Worm (Caenorhabditis elegans) whole organism, L2 larva: ENCODE data around the gene idpp-16.

ENCODE experiments used
- C34F6.9 ChIP-seq: fragments of 150-350 bp; optimal IDR thresholded peaks from 2 replicates; lab custom pipeline; 2014; ENCODE audit warnings: missing biosample characterization, missing genetic modification characterization
- F13H6.1 ChIP-seq: sonication (generic microtip); optimal IDR thresholded peaks from 2 replicates; lab custom pipeline; 2016; ENCODE audit warnings: missing genetic modification characterization, missing compliant biosample characterization
- R02D3.7 ChIP-seq: fragments of 150-350 bp; optimal IDR thresholded peaks from 2 replicates; lab custom pipeline; 2014; ENCODE audit warnings: missing biosample characterization, missing genetic modification characterization
- Y55F3AM.14 ChIP-seq: fragments of 200-800 bp; sonication (Bioruptor generic); optimal IDR thresholded peaks from 2 replicates; lab custom pipeline; 2018; ENCODE audit warnings: mild to moderate bottlenecking, missing genetic modification characterization, missing compliant biosample characterization
- ZK546.5 ChIP-seq: sonication (generic microtip); optimal IDR thresholded peaks from 2 replicates; lab custom pipeline; 2017; ENCODE audit warnings: missing biosample characterization, missing genetic modification characterization
- alr-1 ChIP-seq: fragments of 150-350 bp; optimal IDR thresholded peaks from 2 replicates; lab custom pipeline; 2014; ENCODE audit warnings: missing biosample characterization, missing genetic modification characterization
- blmp-1 ChIP-seq: sonication (generic microtip); optimal IDR thresholded peaks from 2 replicates; lab custom pipeline; 2017; ENCODE audit warnings: missing genetic modification characterization, mild to moderate bottlenecking, missing compliant biosample characterization, antibody characterized with exemption, moderate library complexity; ENCODE audit not compliant: insufficient read depth
- ceh-16 ChIP-seq: fragments of 150-350 bp; optimal IDR thresholded peaks from 2 replicates; lab custom pipeline; 2014; ENCODE audit warnings: missing biosample characterization, missing genetic modification characterization
- ceh-82 ChIP-seq: fragments of 150-350 bp; optimal IDR thresholded peaks from 2 replicates; lab custom pipeline; 2014; ENCODE audit warnings: missing biosample characterization, missing genetic modification characterization
- crh-2 ChIP-seq: sonication (generic microtip); optimal IDR thresholded peaks from 2 replicates; lab custom pipeline; 2017; ENCODE audit warnings: missing biosample characterization, missing genetic modification characterization
- egl-27 ChIP-seq: sonication (generic microtip); optimal IDR thresholded peaks from 3 replicates; lab custom pipeline; 2017; ENCODE audit warnings: missing biosample characterization, missing genetic modification reagents, missing genetic modification characterization
- fos-1 ChIP-seq: fragments of 150-350 bp; optimal IDR thresholded peaks from 2 replicates; lab custom pipeline; 2014; ENCODE audit warnings: missing biosample characterization, missing genetic modification characterization
- gmeb-1 ChIP-seq: fragments of 150-350 bp; optimal IDR thresholded peaks from 2 replicates; lab custom pipeline; 2014; ENCODE audit warnings: missing biosample characterization, missing genetic modification characterization
- lin-11 ChIP-seq: fragments of 150-350 bp; sonication (generic microtip); optimal IDR thresholded peaks from 2 replicates; lab custom pipeline; 2014; ENCODE audit warnings: missing biosample characterization, missing genetic modification characterization, inconsistent platforms, mixed read lengths
- lin-13 ChIP-seq: fragments of 150-350 bp; optimal IDR thresholded peaks from 2 replicates; lab custom pipeline; 2014; ENCODE audit warnings: missing biosample characterization, missing genetic modification reagents, missing genetic modification characterization
- lin-39 ChIP-seq: fragments of 150-350 bp; optimal IDR thresholded peaks from 2 replicates; lab custom pipeline; 2014; ENCODE audit warnings: missing biosample characterization, missing genetic modification reagents, missing genetic modification characterization
- lsy-2 ChIP-seq, 2 experiments: fragments of 150-350 bp in 1 of 2; sonication (generic microtip) in 1 of 2; optimal IDR thresholded peaks; 2 replicates each; lab custom pipeline; 2014 to 2017; ENCODE audit warnings: missing biosample characterization in 2 of 2, missing genetic modification characterization in 2 of 2
- mab-5 ChIP-seq: fragments of 150-350 bp; optimal IDR thresholded peaks from 2 replicates; lab custom pipeline; 2014; ENCODE audit warnings: missing biosample characterization, missing genetic modification characterization
- mdl-1 ChIP-seq, 2 experiments: fragments of 150-350 bp in 1 of 2; sonication (generic microtip) in 1 of 2; optimal IDR thresholded peaks; 2 replicates each; lab custom pipeline; 2017; ENCODE audit warnings: missing biosample characterization in 2 of 2, missing genetic modification characterization in 2 of 2
- nhr-11 ChIP-seq: fragments of 150-350 bp; optimal IDR thresholded peaks from 2 replicates; lab custom pipeline; 2014; ENCODE audit warnings: missing biosample characterization, missing genetic modification characterization
- nhr-129 ChIP-seq: fragments of 150-350 bp; optimal IDR thresholded peaks from 2 replicates; lab custom pipeline; 2014; ENCODE audit warnings: missing biosample characterization, missing genetic modification characterization
- nhr-23 ChIP-seq: fragments of 150-350 bp; optimal IDR thresholded peaks from 2 replicates; lab custom pipeline; 2014; ENCODE audit warnings: missing biosample characterization, missing genetic modification reagents, missing genetic modification characterization
- nhr-25 ChIP-seq: fragments of 150-350 bp; sonication (generic microtip); optimal IDR thresholded peaks from 3 replicates; lab custom pipeline; 2014; ENCODE audit warnings: missing biosample characterization, missing genetic modification characterization
- nhr-77 ChIP-seq: fragments of 150-350 bp; optimal IDR thresholded peaks from 2 replicates; lab custom pipeline; 2014; ENCODE audit warnings: missing biosample characterization, missing genetic modification characterization
- peb-1 ChIP-seq: fragments of 150-350 bp; optimal IDR thresholded peaks from 2 replicates; lab custom pipeline; 2014; ENCODE audit warnings: missing biosample characterization, missing genetic modification characterization
- skn-1 ChIP-seq: sonication (generic microtip); optimal IDR thresholded peaks from 2 replicates; lab custom pipeline; 2017; ENCODE audit warnings: missing biosample characterization, missing genetic modification characterization
- sma-3 ChIP-seq: sonication (generic microtip); optimal IDR thresholded peaks from 2 replicates; lab custom pipeline; 2016; ENCODE audit warnings: missing genetic modification reagents, missing genetic modification characterization, missing compliant biosample characterization
- sma-9 ChIP-seq, 2 experiments: fragments of 150-350 bp in 1 of 2; sonication (generic microtip) in 1 of 2; optimal IDR thresholded peaks; 2 replicates each; lab custom pipeline; 2014 to 2016; ENCODE audit warnings: missing genetic modification characterization in 2 of 2, mild to moderate bottlenecking in 1 of 2, missing biosample characterization in 1 of 2, missing compliant biosample characterization in 1 of 2, missing genetic modification reagents in 1 of 2, moderate library complexity in 1 of 2
- unc-39 ChIP-seq: fragments of 150-350 bp; optimal IDR thresholded peaks from 2 replicates; lab custom pipeline; 2014; ENCODE audit warnings: missing biosample characterization, missing genetic modification characterization
- unc-55 ChIP-seq: fragments of 150-350 bp; sonication (generic microtip); optimal IDR thresholded peaks from 3 replicates; lab custom pipeline; 2014; ENCODE audit warnings: missing biosample characterization, missing genetic modification reagents, missing genetic modification characterization
- unc-62 ChIP-seq: fragments of 150-350 bp; optimal IDR thresholded peaks from 2 replicates; lab custom pipeline; 2014; ENCODE audit warnings: missing biosample characterization, missing genetic modification reagents, missing genetic modification characterization
- zag-1 ChIP-seq: fragments of 150-350 bp; optimal IDR thresholded peaks from 2 replicates; lab custom pipeline; 2014; ENCODE audit warnings: missing biosample characterization, missing genetic modification characterization
- ztf-1 ChIP-seq: fragments of 200-800 bp; sonication (Bioruptor generic); conservative IDR thresholded peaks from 2 replicates; pipeline ENCODE4 v1.3.6; 2022; ENCODE audit warnings: missing genetic modification characterization, missing compliant biosample characterization
- ztf-11 ChIP-seq: sonication (generic microtip); optimal IDR thresholded peaks from 2 replicates; lab custom pipeline; 2017; ENCODE audit warnings: missing biosample characterization, missing genetic modification characterization
- ztf-4 ChIP-seq: fragments of 150-350 bp; optimal IDR thresholded peaks from 2 replicates; lab custom pipeline; 2014; ENCODE audit warnings: missing biosample characterization, missing genetic modification characterization

Gene idpp-16

DNA sequence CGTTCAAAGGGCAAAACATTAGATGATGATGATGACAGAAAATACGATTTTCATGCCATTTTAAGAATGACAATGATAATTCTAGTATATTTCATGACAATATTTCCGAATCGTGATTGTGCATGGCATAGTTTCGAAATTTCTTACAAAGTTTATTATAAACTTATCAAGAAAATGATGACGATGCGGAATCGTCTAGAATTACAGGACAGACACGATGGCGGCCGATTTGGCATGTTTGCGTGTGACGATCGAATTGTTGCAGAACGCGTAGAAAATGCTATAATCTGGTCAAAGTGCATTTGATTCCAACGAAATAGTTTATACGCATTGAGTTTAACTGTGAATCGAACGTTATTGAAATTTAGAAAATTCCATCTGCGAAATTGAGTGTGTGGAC is 42.9 kb upstream of the idpp-16 start:
- TF ChIP-seq ztf-1 (GFP tag; lab: Robert Waterston, UW): no peak
- TF ChIP-seq sma-9 (GFP tag; optimal IDR thresholded peaks at IDR 0.05; lab: Kevin White, UChicago): peak; percentile 89
- TF ChIP-seq sma-9 (tag; optimal IDR thresholded peaks at IDR 0.05; lab: Kevin White, UChicago): no peak
- TF ChIP-seq sma-3 (GFP tag; lab: Kevin White, UChicago): peak; percentile 55
- no peak for TF ChIP-seq nhr-23 (tag; lab: Kevin White, UChicago)
- no peak for TF ChIP-seq lsy-2 (tag; optimal IDR thresholded peaks at IDR 0.05; lab: Kevin White, UChicago)
- peak; percentile 43 for TF ChIP-seq crh-2
- TF ChIP-seq Y55F3AM.14 (GFP tag; lab: Kevin White, UChicago): no peak
- TF ChIP-seq R02D3.7: no peak
- no peak for TF ChIP-seq ZK546.5
- no peak for TF ChIP-seq lin-39 (tag; lab: Kevin White, UChicago)
- no peak for TF ChIP-seq unc-39
- no peak for TF ChIP-seq alr-1 (tag; lab: Kevin White, UChicago)
- no peak for TF ChIP-seq peb-1
- no peak for TF ChIP-seq ztf-11 (tag; lab: Kevin White, UChicago)
- TF ChIP-seq, all 48 proteins: peak for 3

DNA sequence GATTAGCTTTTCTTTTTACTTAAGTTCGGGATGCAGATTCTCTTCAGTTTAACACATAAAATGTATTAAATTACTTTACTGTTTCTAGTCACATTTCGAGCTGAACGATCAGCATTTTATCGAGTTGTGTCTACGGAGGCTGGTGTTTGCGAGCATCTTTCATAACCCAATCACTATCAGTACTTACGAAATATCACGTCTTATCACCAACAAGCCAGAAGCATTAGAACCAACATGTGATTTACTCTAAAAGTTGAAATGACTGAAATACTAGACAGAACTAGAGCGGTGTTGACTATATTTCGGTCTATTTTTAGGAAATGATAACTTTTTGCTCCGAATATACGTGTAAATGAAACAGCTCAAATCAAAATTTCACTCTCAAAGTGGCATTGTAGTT is 42.1 kb upstream of the idpp-16 start:
- TF ChIP-seq unc-55 (GFP tag; lab: Kevin White, UChicago) (no peak), egl-27 (tag; lab: Kevin White, UChicago) (no peak), fos-1 (tag; lab: Kevin White, UChicago) (peak; percentile 51), crh-2 (peak; percentile 56), mab-5 (tag; lab: Kevin White, UChicago) (no peak), sma-3 (GFP tag; lab: Kevin White, UChicago) (peak; percentile 27), skn-1 (tag; lab: Kevin White, UChicago) (peak; percentile 14), R02D3.7 (no peak), blmp-1 (no peak), ztf-1 (GFP tag; lab: Robert Waterston, UW) (no peak), Y55F3AM.14 (GFP tag; lab: Kevin White, UChicago) (no peak), unc-62 (GFP tag; lab: Kevin White, UChicago) (no peak), nhr-11 (tag; lab: Kevin White, UChicago) (no peak), lin-39 (tag; lab: Kevin White, UChicago) (no peak), ceh-16 (no peak), sma-9 (GFP tag; optimal IDR thresholded peaks at IDR 0.05; lab: Kevin White, UChicago) (peak; percentile 84), sma-9 (tag; optimal IDR thresholded peaks at IDR 0.05; lab: Kevin White, UChicago) (no peak)
- TF ChIP-seq, all 48 proteins: peak for 5

DNA sequence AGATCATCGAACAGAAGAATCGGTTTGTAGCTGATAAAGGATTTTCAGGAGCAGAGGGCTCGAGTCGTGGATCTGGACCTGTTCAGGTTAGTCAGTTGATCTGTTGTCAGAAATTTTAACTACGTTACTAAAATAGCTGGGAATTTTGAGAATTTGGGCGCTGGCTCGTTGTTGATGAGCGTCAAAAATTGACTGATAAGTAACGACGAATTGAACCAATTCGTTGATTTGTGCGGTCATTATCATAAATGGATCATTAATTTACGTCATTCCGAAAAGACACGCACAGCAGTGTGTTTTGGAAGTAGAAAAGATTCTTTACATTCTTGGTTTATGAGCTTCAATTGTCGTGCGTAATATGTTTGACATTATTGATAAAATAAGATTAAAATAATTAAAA is 41.5 kb upstream of the idpp-16 start:
- TF ChIP-seq sma-9 (GFP tag; optimal IDR thresholded peaks at IDR 0.05; lab: Kevin White, UChicago) (peak; percentile 43), sma-9 (tag; optimal IDR thresholded peaks at IDR 0.05; lab: Kevin White, UChicago) (no peak), unc-62 (GFP tag; lab: Kevin White, UChicago) (no peak), C34F6.9 (tag; lab: Kevin White, UChicago) (no peak), fos-1 (tag; lab: Kevin White, UChicago) (peak; percentile 19), ztf-4 (tag; lab: Kevin White, UChicago) (no peak)

DNA sequence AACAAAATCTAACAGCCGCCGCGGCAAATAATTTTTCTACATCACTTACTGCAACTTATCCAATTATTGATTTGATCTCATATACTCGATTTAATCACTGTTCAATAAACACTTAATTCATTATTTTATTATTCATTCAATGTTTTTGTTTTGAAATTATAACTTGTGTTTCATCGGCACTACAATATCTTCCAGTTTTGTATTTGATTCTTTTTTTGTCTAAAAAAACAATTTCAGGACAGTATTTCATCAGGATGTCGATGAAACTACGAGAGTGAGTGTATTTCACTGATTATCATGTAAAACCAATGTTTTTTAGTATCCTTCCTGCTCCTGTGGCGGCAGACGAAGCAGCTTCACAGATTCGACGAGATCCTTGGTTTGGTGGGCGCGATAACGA is 38.9 kb upstream of the idpp-16 start, which contains the start of gene skp-1:
Gene skp-1, plus strand, starts transcription at position 238 of the 400 bp plus-strand sequence.
- TF ChIP-seq ZK546.5: no peak
- no peak for TF ChIP-seq zag-1 (tag; lab: Kevin White, UChicago)
- TF ChIP-seq ztf-1 (GFP tag; lab: Robert Waterston, UW): no peak
- TF ChIP-seq sma-3 (GFP tag; lab: Kevin White, UChicago): no peak
- TF ChIP-seq gmeb-1 (tag; lab: Kevin White, UChicago): no peak
- TF ChIP-seq mab-5 (tag; lab: Kevin White, UChicago): no peak
- no peak for TF ChIP-seq nhr-77 (tag; lab: Kevin White, UChicago)

DNA sequence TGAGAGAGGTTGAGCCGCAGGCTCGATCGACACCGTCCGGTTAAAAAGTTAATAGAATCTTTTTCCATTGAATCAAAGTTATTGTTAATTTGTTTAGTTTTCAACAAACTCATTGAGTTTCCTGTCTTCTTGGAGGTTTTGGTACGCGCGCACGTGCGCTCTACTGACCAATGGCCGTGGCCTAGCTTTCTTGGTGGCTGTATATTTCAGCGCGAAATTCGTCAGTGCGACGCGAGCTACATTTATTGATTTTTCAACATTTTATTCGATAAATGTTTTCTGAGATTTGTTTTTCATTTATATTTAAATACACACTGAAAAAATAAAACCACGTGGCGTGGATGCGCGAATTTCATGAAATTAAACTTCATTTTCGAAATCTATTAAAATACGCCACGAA is 37.8 kb upstream of the idpp-16 start, which contains the start of gene bir-1:
Gene bir-1, plus strand, starts transcription at position 312 of the 400 bp plus-strand sequence.
- TF ChIP-seq mdl-1 (tag; optimal IDR thresholded peaks at IDR 0.05; lab: Kevin White, UChicago): peak; percentile 44 to 75
- TF ChIP-seq lin-11 (tag; lab: Kevin White, UChicago): no peak
- peak; percentile 90 for TF ChIP-seq unc-55 (GFP tag; lab: Kevin White, UChicago)
- TF ChIP-seq lin-13 (GFP tag; lab: Kevin White, UChicago): peak; percentile 70
- peak in 1 of 2 experiments; percentile 77 for TF ChIP-seq lsy-2 (tag; optimal IDR thresholded peaks at IDR 0.05; lab: Kevin White, UChicago)
- peak; percentile 46 for TF ChIP-seq F13H6.1
- TF ChIP-seq zag-1 (tag; lab: Kevin White, UChicago): no peak
- peak; percentile 68 for TF ChIP-seq crh-2
- TF ChIP-seq sma-9 (GFP tag; optimal IDR thresholded peaks at IDR 0.05; lab: Kevin White, UChicago): peak; percentile 69
- no peak for TF ChIP-seq sma-9 (tag; optimal IDR thresholded peaks at IDR 0.05; lab: Kevin White, UChicago)
- TF ChIP-seq C34F6.9 (tag; lab: Kevin White, UChicago): peak; percentile 91
- TF ChIP-seq fos-1 (tag; lab: Kevin White, UChicago): peak; percentile 55
- peak; percentile 46 for TF ChIP-seq sma-3 (GFP tag; lab: Kevin White, UChicago)
- TF ChIP-seq skn-1 (tag; lab: Kevin White, UChicago): no peak
- TF ChIP-seq gmeb-1 (tag; lab: Kevin White, UChicago): peak; percentile 59
- peak; percentile 58 for TF ChIP-seq nhr-25 (tag; lab: Kevin White, UChicago)
- TF ChIP-seq ceh-82: no peak
- TF ChIP-seq nhr-129 (tag; lab: Kevin White, UChicago): peak; percentile 58
- TF ChIP-seq, all 48 proteins: peak for 13
